Fruit fly (Drosophila melanogaster) Kc167 (cell line): ENCODE measurements around the gene CG3652.

Experiments used
- Myc ChIP-seq: fragments of >200 bp; optimal IDR thresholded peaks from 2 replicates; lab custom pipeline; 2017; ENCODE audit warnings: missing external identifiers
- Sin3A ChIP-seq: fragments of >200 bp; optimal IDR thresholded peaks from 2 replicates; lab custom pipeline; 2018; ENCODE audit warnings: missing external identifiers
- h ChIP-seq: fragments of >200 bp; optimal IDR thresholded peaks from 3 replicates; lab custom pipeline; 2018; ENCODE audit warnings: missing external identifiers
- insv ChIP-seq: fragments of >200 bp; optimal IDR thresholded peaks from 3 replicates; lab custom pipeline; 2018; ENCODE audit warnings: missing external identifiers
- psq ChIP-seq: fragments of >200 bp; optimal IDR thresholded peaks from 2 replicates; lab custom pipeline; 2017; ENCODE audit warnings: missing external identifiers
- ttk ChIP-seq: sonication (Bioruptor generic); optimal IDR thresholded peaks from 2 replicates; lab custom pipeline; 2017; ENCODE audit warnings: missing external identifiers

CG3652 gene

dm6 chr2L:4375035-4376009 is 18.4 kb downstream of the CG3652 start:
- TF ChIP-seq Myc = no peak
- TF ChIP-seq ttk (lab: Kevin White, UChicago) = no peak
- TF ChIP-seq insv (lab: Kevin White, UChicago) = no peak
- TF ChIP-seq Sin3A (lab: Kevin White, UChicago) = no peak
- no peak for TF ChIP-seq h
- no peak for TF ChIP-seq psq (lab: Kevin White, UChicago)

- no peak for TF ChIP-seq Sin3A (lab: Kevin White, UChicago)
- TF ChIP-seq psq (lab: Kevin White, UChicago) = no peak
- TF ChIP-seq h = no peak
- TF ChIP-seq insv (lab: Kevin White, UChicago) = no peak
- no peak for TF ChIP-seq ttk (lab: Kevin White, UChicago)
- TF ChIP-seq Myc = no peak
Measured at dm6 chr2L:4372802-4373570, 20.7 kb downstream of the CG3652 start.

dm6 chr2L:4371516-4372136 is 22.1 kb downstream of the CG3652 start:
- no peak for TF ChIP-seq ttk (lab: Kevin White, UChicago)
- no peak for TF ChIP-seq Sin3A (lab: Kevin White, UChicago)
- TF ChIP-seq h = no peak
- no peak for TF ChIP-seq psq (lab: Kevin White, UChicago)
- no peak for TF ChIP-seq Myc
- TF ChIP-seq insv (lab: Kevin White, UChicago) = no peak

dm6 chr2L:4370592-4370991 is 23.1 kb downstream of the CG3652 start:
- TF ChIP-seq Sin3A (lab: Kevin White, UChicago) = no peak
- no peak for TF ChIP-seq psq (lab: Kevin White, UChicago)
- no peak for TF ChIP-seq ttk (lab: Kevin White, UChicago)
- TF ChIP-seq h = no peak

dm6 chr2L:4370007-4370521 is 23.6 kb downstream of the CG3652 start:
- TF ChIP-seq Myc = no peak
- no peak for TF ChIP-seq Sin3A (lab: Kevin White, UChicago)
- no peak for TF ChIP-seq h
- no peak for TF ChIP-seq ttk (lab: Kevin White, UChicago)
- no peak for TF ChIP-seq insv (lab: Kevin White, UChicago)
- no peak for TF ChIP-seq psq (lab: Kevin White, UChicago)

- TF ChIP-seq ttk (lab: Kevin White, UChicago) (no peak), Sin3A (lab: Kevin White, UChicago) (no peak), Myc (no peak), psq (lab: Kevin White, UChicago) (no peak), insv (lab: Kevin White, UChicago) (no peak), h (no peak)
Measured at dm6 chr2L:4368553-4369268, 25.0 kb downstream of the CG3652 start.

dm6 chr2L:4366652-4367051 is 27.0 kb downstream of the CG3652 start:
- no peak for TF ChIP-seq Myc
- no peak for TF ChIP-seq psq (lab: Kevin White, UChicago)
- TF ChIP-seq insv (lab: Kevin White, UChicago) = no peak
- no peak for TF ChIP-seq Sin3A (lab: Kevin White, UChicago)
- TF ChIP-seq ttk (lab: Kevin White, UChicago) = no peak
- TF ChIP-seq h = no peak

dm6 chr2L:4365792-4366326 is 27.8 kb downstream of the CG3652 start:
- TF ChIP-seq insv (lab: Kevin White, UChicago) (no peak), Myc (no peak), psq (lab: Kevin White, UChicago) (no peak), h (no peak), Sin3A (lab: Kevin White, UChicago) (no peak), ttk (lab: Kevin White, UChicago) (no peak)

- TF ChIP-seq insv (lab: Kevin White, UChicago) (no peak), Sin3A (lab: Kevin White, UChicago) (no peak), Myc (no peak), h (no peak), psq (lab: Kevin White, UChicago) (no peak), ttk (lab: Kevin White, UChicago) (no peak)
Measured at dm6 chr2L:4364914-4365313, 28.8 kb downstream of the CG3652 start.

dm6 chr2L:4363707-4364270 is 29.9 kb downstream of the CG3652 start:
- no peak for TF ChIP-seq h
